Worm (Caenorhabditis elegans): ENCODE results near the gene lin-52.

The lin-52 gene

DNA sequence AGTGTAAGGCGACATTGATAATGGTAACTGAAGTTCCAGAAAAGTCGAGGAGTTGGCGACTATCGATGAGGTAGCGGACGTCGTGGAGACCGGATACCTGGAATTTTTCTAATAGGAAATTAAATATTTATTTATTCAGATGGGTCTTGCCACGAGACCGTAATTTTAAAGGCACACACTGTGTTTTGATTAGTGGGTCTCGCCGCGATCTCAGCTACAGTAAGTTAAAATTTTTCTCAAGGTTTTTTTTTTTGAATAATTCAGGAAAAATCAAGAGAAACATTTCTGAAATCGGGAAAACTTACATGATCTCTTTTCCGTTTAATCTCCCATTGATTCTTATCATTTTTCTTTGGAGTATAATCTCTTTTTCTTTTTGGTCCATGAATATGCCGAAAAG, 45.5 kb downstream of the lin-52 start:
- no peak for TF ChIP-seq lin-11 (tag; optimal IDR thresholded peaks at IDR 0.05)
- TF ChIP-seq ceh-48 (tag; optimal IDR thresholded peaks at IDR 0.05) = no peak
- TF ChIP-seq pros-1 (tag; optimal IDR thresholded peaks at IDR 0.05) = no peak
- no peak for TF ChIP-seq ceh-19 (GFP tag; optimal IDR thresholded peaks at IDR 0.05)
- TF ChIP-seq ets-4 (tag; optimal IDR thresholded peaks at IDR 0.05) = no peak
- no peak for TF ChIP-seq pat-9 (tag; optimal IDR thresholded peaks at IDR 0.05)
- TF ChIP-seq pqm-1 (tag; optimal IDR thresholded peaks at IDR 0.05) = no peak
- TF ChIP-seq npax-4 (tag; optimal IDR thresholded peaks at IDR 0.05) = no peak
- TF ChIP-seq Y22D7AL.16 (tag; optimal IDR thresholded peaks at IDR 0.05) = no peak

DNA sequence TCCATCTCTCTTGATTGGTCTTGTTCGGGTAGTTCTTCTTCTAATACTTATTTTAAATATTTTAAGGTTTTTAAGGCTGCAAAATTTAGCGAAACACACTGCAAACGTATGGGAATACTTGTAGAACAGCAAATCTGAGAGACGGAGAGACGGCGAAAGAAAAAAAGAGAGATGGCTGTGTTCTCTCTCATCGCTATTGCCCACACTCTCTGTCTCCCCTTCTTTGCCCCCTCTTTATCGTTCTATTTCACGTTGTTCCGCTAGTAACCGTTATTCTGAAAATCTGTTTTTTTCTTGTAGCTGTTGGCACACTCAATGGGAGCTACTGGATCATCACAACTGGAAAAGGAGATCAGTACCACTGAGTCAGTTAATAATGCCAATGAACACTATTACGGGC, 48.2 kb downstream of the lin-52 start, which contains the start of gene usp-46:
Gene usp-46, plus strand, starts transcription at position 301 of the 400 bp plus-strand sequence.
- peak; percentile 43 for TF ChIP-seq pax-1 (tag; optimal IDR thresholded peaks at IDR 0.05)
- no peak for TF ChIP-seq K02D7.2 (tag; optimal IDR thresholded peaks at IDR 0.05)
- TF ChIP-seq ceh-31 (tag; optimal IDR thresholded peaks at IDR 0.05) = peak; percentile 16

DNA sequence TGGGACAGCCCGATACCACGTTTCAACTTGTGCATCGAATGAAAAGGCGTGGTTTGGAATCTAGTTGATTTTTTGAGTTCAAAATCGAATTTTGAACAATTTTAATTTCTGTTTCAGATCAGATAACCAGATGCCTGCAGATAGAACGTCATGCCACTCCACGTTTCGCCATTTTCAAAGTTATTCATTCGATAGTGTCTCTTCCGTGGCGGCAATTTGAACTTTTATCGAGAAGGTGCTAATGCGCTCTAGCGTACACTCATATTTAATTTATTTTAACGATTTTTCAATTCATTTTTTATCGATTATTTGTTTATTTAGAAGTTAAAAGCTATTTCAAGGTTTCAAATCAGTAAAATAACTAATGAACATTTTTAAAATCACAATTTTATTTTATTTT, 48.6 kb downstream of the lin-52 start:
- TF ChIP-seq hlh-13 (GFP tag; optimal IDR thresholded peaks at IDR 0.05) (no peak), lin-11 (tag; optimal IDR thresholded peaks at IDR 0.05) (no peak), pros-1 (tag; optimal IDR thresholded peaks at IDR 0.05) (no peak), F13H6.1 (tag; optimal IDR thresholded peaks at IDR 0.05) (no peak), ttx-3 (tag; optimal IDR thresholded peaks at IDR 0.05) (no peak), unc-3 (GFP tag; conservative IDR thresholded peaks at IDR 0.05) (no peak), unc-3 (tag; optimal IDR thresholded peaks at IDR 0.05) (no peak), ama-1 (optimal IDR thresholded peaks at IDR 0.05) (no peak), zip-5 (tag; optimal IDR thresholded peaks at IDR 0.05) (no peak), nfya-1 (tag; optimal IDR thresholded peaks at IDR 0.05) (no peak)

All from whole organism, late embryonic.